Worm (Caenorhabditis elegans): ENCODE data around the gene ztf-18.

Gene ztf-18

DNA sequence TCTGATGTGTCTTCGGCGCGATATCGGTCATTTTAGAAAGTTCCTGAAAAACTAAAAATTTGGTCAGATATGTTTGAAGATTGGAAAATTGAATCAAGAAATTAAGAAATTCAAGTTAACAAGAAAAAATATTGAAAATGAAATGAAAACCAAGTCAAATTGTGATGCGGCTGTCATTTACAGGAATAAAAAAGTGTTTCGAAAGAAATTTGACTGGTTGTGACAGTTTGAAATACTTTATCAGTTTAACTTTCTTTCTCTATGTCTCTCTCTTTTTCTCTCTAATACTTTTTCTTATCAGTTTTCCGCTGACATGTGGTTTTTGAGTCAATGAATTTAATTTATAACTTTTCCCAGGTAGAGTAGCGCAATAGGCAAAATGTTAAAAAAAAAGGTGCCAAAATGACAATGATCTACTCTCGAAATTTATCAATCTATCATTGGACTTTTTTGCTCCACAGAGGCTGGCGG is 40.6 kb upstream of the ztf-18 start, which contains the start of gene fbxa-55:
TSS of gene fbxa-55 (minus strand) at position 51 of the 471 bp plus-strand sequence.
- TF ChIP-seq mxl-1 (tag; optimal IDR thresholded peaks at IDR 0.05) (no peak), dox-1 (GFP tag; IDR thresholded peaks at IDR 0.05) (no peak), cebp-1 (GFP tag; IDR thresholded peaks at IDR 0.05) (peak; percentile 69; the same call in 1 of the 2 replicates), cebp-1 (tag; optimal IDR thresholded peaks at IDR 0.05) (peak; percentile 60), nhr-80 (tag; optimal IDR thresholded peaks at IDR 0.05) (peak; percentile 71), let-607 (tag; optimal IDR thresholded peaks at IDR 0.05) (peak in 1 of 2 experiments; percentile 2), unc-62 (GFP tag; optimal IDR thresholded peaks at IDR 0.05) (peak; percentile 68), F22D6.2 (tag; optimal IDR thresholded peaks at IDR 0.05) (no peak)

DNA sequence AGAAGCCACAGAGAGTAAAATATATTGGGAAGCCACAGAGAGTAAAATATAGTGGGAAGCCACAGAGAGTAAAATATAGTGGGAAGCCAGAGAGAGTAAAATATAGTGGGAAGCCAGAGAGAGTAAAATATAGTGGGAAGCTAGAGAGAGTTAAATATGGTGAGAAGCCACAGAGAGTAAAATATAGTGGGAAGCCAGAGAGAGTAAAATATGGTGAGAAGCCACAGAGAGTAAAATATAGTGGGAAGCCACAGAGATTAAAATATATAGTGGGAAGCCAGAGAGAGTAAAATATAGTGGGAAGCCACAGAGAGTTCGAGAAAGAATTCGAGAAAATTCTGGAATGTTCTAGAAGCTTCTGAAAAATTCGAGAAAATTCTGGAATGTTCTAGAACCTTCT is 35.9 kb upstream of the ztf-18 start:
- TF ChIP-seq xnd-1 (tag; optimal IDR thresholded peaks at IDR 0.05), result peak; percentile 18
- peak; percentile 51 for TF ChIP-seq mxl-1 (tag; optimal IDR thresholded peaks at IDR 0.05)
- peak; percentile 73 for TF ChIP-seq ceh-79 (tag; optimal IDR thresholded peaks at IDR 0.05)
- TF ChIP-seq nhr-179 (tag; optimal IDR thresholded peaks at IDR 0.05), result peak; percentile 89
- TF ChIP-seq hrde-1 (tag; optimal IDR thresholded peaks at IDR 0.05; ENCODE audit: borderline replicate concordance), result peak; percentile 33
- TF ChIP-seq rec-8 (tag; optimal IDR thresholded peaks at IDR 0.05), result peak in 1 of 2 experiments; percentile 62
- peak; percentile 66 for TF ChIP-seq die-1 (tag; optimal IDR thresholded peaks at IDR 0.05)
- peak; percentile 75 for TF ChIP-seq hlh-12 (tag; optimal IDR thresholded peaks at IDR 0.05)
- peak; percentile 22 for TF ChIP-seq F55B11.4 (tag; optimal IDR thresholded peaks at IDR 0.05; ENCODE audit: borderline replicate concordance, insufficient read depth)
- TF ChIP-seq mes-4 (tag; optimal IDR thresholded peaks at IDR 0.05), result peak; percentile 46
- TF ChIP-seq F52B5.7 (tag; optimal IDR thresholded peaks at IDR 0.05), result peak; percentile 60

DNA sequence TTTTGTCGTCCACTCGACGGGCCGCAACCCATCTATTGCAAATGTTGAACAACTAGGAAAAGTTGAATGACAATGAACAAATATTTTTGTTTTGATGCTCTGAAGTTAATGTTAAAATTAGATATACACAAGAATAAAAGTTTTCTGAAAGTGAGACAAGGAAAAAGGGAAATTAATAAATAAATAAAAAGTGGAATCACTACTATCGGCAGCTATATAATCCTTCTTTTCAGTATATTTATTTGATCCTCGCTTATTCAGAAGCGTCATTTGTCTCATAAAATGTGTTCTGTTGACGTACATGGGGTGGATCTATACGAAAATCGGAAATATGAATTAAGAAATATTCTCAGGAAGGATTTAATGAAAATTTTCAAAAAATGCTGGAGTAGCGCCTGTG is 30.7 kb upstream of the ztf-18 start, which contains the start of gene pef-1:
TSS of gene pef-1 (minus strand) at position 101 of the 400 bp plus-strand sequence.
- TF ChIP-seq F57C9.4 (tag; optimal IDR thresholded peaks at IDR 0.05) (no peak), lsl-1 (GFP tag; optimal IDR thresholded peaks at IDR 0.05) (no peak), K12H6.12 (tag; optimal IDR thresholded peaks at IDR 0.05) (no peak), C17E4.6 (GFP tag; IDR thresholded peaks at IDR 0.05) (no peak), xnd-1 (tag; optimal IDR thresholded peaks at IDR 0.05) (no peak), gei-17 (GFP tag; optimal IDR thresholded peaks at IDR 0.05) (no peak), F37B4.10 (GFP tag; IDR thresholded peaks at IDR 0.05) (no peak), zim-3 (tag; optimal IDR thresholded peaks at IDR 0.05) (no peak), C06A6.2 (GFP tag; conservative IDR thresholded peaks at IDR 0.05) (no peak), rcor-1 (GFP tag; IDR thresholded peaks at IDR 0.05) (no peak), snpc-1.1 (tag; optimal IDR thresholded peaks at IDR 0.05; ENCODE audit: insufficient read depth) (no peak), atf-7 (tag; optimal IDR thresholded peaks at IDR 0.05) (no peak), nhr-179 (tag; optimal IDR thresholded peaks at IDR 0.05) (no peak), fkh-3 (tag; optimal IDR thresholded peaks at IDR 0.05) (no peak), pha-4 (tag; optimal IDR thresholded peaks at IDR 0.05) (no peak), zfh-2 (GFP tag; conservative IDR thresholded peaks at IDR 0.05) (no peak), mel-28 (tag; optimal IDR thresholded peaks at IDR 0.05; ENCODE audit: borderline replicate concordance) (no peak), hmg-20 (GFP tag; IDR thresholded peaks at IDR 0.05) (no peak), lsy-27 (tag; optimal IDR thresholded peaks at IDR 0.05; ENCODE audit: borderline replicate concordance, insufficient read depth) (no peak), hsf-1 (GFP tag; IDR thresholded peaks at IDR 0.05) (no peak)

Measured in whole organism, young adult.